Fruit fly (Drosophila melanogaster) Kc167 (cell line): ENCODE results near the gene atl.

Experiments used
- Myc ChIP-seq: fragments of >200 bp; optimal IDR thresholded peaks from 2 replicates; lab custom pipeline; 2017; ENCODE audit warnings: missing external identifiers
- Sin3A ChIP-seq: fragments of >200 bp; optimal IDR thresholded peaks from 2 replicates; lab custom pipeline; 2018; ENCODE audit warnings: missing external identifiers
- h ChIP-seq: fragments of >200 bp; optimal IDR thresholded peaks from 3 replicates; lab custom pipeline; 2018; ENCODE audit warnings: missing external identifiers
- psq ChIP-seq: fragments of >200 bp; optimal IDR thresholded peaks from 2 replicates; lab custom pipeline; 2017; ENCODE audit warnings: missing external identifiers
- ttk ChIP-seq: sonication (Bioruptor generic); optimal IDR thresholded peaks from 2 replicates; lab custom pipeline; 2017; ENCODE audit warnings: missing external identifiers

DNA sequence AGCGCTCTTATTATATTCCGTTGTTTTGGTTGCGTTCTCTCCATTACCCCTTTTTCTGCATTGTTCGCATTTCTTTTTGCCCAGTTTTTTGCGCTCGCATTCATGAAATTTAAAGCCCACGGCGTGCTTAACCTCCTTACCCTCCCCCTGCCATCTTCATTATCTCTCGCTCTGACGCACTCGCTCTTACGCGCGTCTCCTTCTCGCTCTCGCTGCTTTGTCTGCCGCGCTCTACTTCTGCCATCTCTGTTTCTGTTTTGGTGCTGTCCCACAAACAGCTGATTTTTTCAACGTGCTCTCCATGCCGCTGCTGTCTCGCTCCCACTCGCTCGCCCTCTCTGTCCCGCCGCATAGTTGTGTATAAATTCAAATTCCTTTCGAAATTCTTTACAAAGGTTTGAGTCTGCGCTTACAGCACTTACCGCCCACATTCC is 39.0 kb upstream of the atl start:
- TF ChIP-seq psq (no peak), Myc (lab: Kevin White, UChicago) (no peak), ttk (lab: Kevin White, UChicago) (no peak), Sin3A (lab: Kevin White, UChicago) (no peak), h (lab: Kevin White, UChicago) (no peak)
